Worm (Caenorhabditis elegans) whole organism, L3 larva: ENCODE data around the gene ilkp-1.

Experiments used
- ceh-82 ChIP-seq: fragments of 150-350 bp; optimal IDR thresholded peaks from 2 replicates; lab custom pipeline; 2014; ENCODE audit warnings: missing biosample characterization, missing genetic modification characterization
- unc-39 ChIP-seq: sonication (generic microtip); optimal IDR thresholded peaks from 4 replicates; lab custom pipeline; 2017; ENCODE audit warnings: missing biosample characterization, missing genetic modification characterization
- ztf-11 ChIP-seq: fragments of 150-350 bp; optimal IDR thresholded peaks from 2 replicates; lab custom pipeline; 2014; ENCODE audit warnings: missing biosample characterization, missing genetic modification characterization

DNA sequence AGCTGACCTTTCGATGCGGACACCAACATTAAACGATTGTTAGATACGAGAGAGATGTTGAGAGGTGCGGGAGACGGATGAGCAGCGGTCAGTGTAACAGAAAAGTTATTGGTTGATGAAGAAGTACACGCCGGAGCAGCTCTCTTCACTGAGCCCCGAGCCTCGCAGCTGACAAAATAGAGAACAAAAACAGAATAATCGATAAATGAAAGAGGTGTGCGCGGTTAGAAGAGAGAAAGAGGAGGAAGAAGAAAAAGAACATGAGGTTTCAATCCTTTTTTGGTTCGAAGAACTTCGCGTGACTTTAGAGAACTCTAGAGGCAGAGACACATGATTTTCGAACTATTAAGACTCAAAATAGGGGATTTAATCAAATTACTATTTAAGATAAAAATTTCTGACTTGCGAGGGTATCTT lies 8.2 kb upstream of the ilkp-1 start:
- TF ChIP-seq ceh-82 (tag; lab: Kevin White, UChicago): no peak
- TF ChIP-seq ztf-11 (tag; lab: Kevin White, UChicago): no peak
- TF ChIP-seq unc-39: no peak
